Fruit fly (Drosophila melanogaster): ENCODE data around the gene sNPF.

Gene sNPF

dm6 chr2L:20084785-20085555 is 57.3 kb downstream of the sNPF start, which contains the start of gene fok (continued):
- peak; percentile 98 for TF ChIP-seq sug (tag; optimal IDR thresholded peaks at IDR 0.05)
- TF ChIP-seq lola (GFP tag; optimal IDR thresholded peaks at IDR 0.05): peak in 1 of 3 experiments; percentile 95
- peak; percentile 96 for TF ChIP-seq ci (GFP tag; IDR thresholded peaks at IDR 0.05)
- TF ChIP-seq mld (GFP tag; IDR thresholded peaks at IDR 0.05; ENCODE audit: partially characterized antibody): no peak
- peak; percentile 94 for TF ChIP-seq chn (GFP tag; optimal IDR thresholded peaks at IDR 0.05)
- TF ChIP-seq CG32772 (GFP tag; IDR thresholded peaks at IDR 0.05): peak; percentile 91
- peak; percentile 96 for TF ChIP-seq nom (GFP tag; optimal IDR thresholded peaks at IDR 0.05)
- TF ChIP-seq slp2 (GFP tag; optimal IDR thresholded peaks at IDR 0.05): peak; percentile 86
- TF ChIP-seq CG13287 (GFP tag; IDR thresholded peaks at IDR 0.05; ENCODE audit: partially characterized antibody): peak; percentile 26; the same call in 1 of the 2 replicates
- TF ChIP-seq stwl (tag; optimal IDR thresholded peaks at IDR 0.05): peak; percentile 24
- peak; percentile 79 for TF ChIP-seq CG4617 (GFP tag; optimal IDR thresholded peaks at IDR 0.05; ENCODE audit: borderline replicate concordance)
- peak; percentile 96 for TF ChIP-seq Oli (tag; optimal IDR thresholded peaks at IDR 0.05)
- peak; percentile 96 for TF ChIP-seq CG17361 (GFP tag; IDR thresholded peaks at IDR 0.05)
- peak; percentile 96 for TF ChIP-seq CG7786 (GFP tag; optimal IDR thresholded peaks at IDR 0.05)
- no peak for TF ChIP-seq pan (optimal IDR thresholded peaks at IDR 0.05)
- TF ChIP-seq pan (GFP tag; optimal IDR thresholded peaks at IDR 0.05 in 1 of 2, IDR thresholded peaks at IDR 0.05 in 1 of 2): peak in 1 of 2 experiments; percentile 94
- TF ChIP-seq mam (GFP tag; optimal IDR thresholded peaks at IDR 0.05): peak; percentile 95
- peak; percentile 93 for TF ChIP-seq pum (GFP tag; optimal IDR thresholded peaks at IDR 0.05)
- TF ChIP-seq Neu2 (GFP tag; optimal IDR thresholded peaks at IDR 0.05; ENCODE audit: borderline replicate concordance): peak; percentile 82
- TF ChIP-seq Mad (GFP tag; optimal IDR thresholded peaks at IDR 0.05): peak; percentile 92
- peak; percentile 90 for TF ChIP-seq wdn (GFP tag; IDR thresholded peaks at IDR 0.05)
- peak; percentile 89 for TF ChIP-seq CG8944 (GFP tag; optimal IDR thresholded peaks at IDR 0.05)
- TF ChIP-seq Dad (GFP tag; optimal IDR thresholded peaks at IDR 0.05): peak; percentile 93
- TF ChIP-seq NC2β (GFP tag; optimal IDR thresholded peaks at IDR 0.05): peak; percentile 95
- peak; percentile 87 for TF ChIP-seq repo (GFP tag; optimal IDR thresholded peaks at IDR 0.05)
- peak; percentile 96 for TF ChIP-seq gro (GFP tag; optimal IDR thresholded peaks at IDR 0.05)
- peak; percentile 96 for TF ChIP-seq odd (GFP tag; optimal IDR thresholded peaks at IDR 0.05)
- peak; percentile 96 for TF ChIP-seq CG1529 (GFP tag; optimal IDR thresholded peaks at IDR 0.05)
- TF ChIP-seq CG2678 (tag; optimal IDR thresholded peaks at IDR 0.05): peak; percentile 99
- TF ChIP-seq Sox100B (GFP tag; optimal IDR thresholded peaks at IDR 0.05): peak; percentile 98
- peak; percentile 83 for TF ChIP-seq da (GFP tag; optimal IDR thresholded peaks at IDR 0.05)
- TF ChIP-seq z (GFP tag; IDR thresholded peaks at IDR 0.05): no peak; the same call in 2 of the 3 replicates
- TF ChIP-seq CG42726 (GFP tag; IDR thresholded peaks at IDR 0.05; ENCODE audit: partially characterized antibody): peak; percentile 43; the same call in 1 of the 2 replicates
- TF ChIP-seq B-H1 (GFP tag; IDR thresholded peaks at IDR 0.05): peak; percentile 92
- TF ChIP-seq CHES-1-like (GFP tag; optimal IDR thresholded peaks at IDR 0.05): peak; percentile 96
- TF ChIP-seq sens-2 (GFP tag; IDR thresholded peaks at IDR 0.05): peak; percentile 77
- TF ChIP-seq CG6683 (GFP tag; optimal IDR thresholded peaks at IDR 0.05): peak; percentile 96
- TF ChIP-seq Side (GFP tag; optimal IDR thresholded peaks at IDR 0.05): peak; percentile 95
- peak; percentile 98 for TF ChIP-seq dmrt99B (tag; optimal IDR thresholded peaks at IDR 0.05)
- no peak for TF ChIP-seq ato (GFP tag; IDR thresholded peaks at IDR 0.05; ENCODE audit: partially characterized antibody)
- peak; percentile 88 for TF ChIP-seq peb (GFP tag; IDR thresholded peaks at IDR 0.05)
- peak; percentile 83 for TF ChIP-seq CG6654 (GFP tag; optimal IDR thresholded peaks at IDR 0.05)
- TF ChIP-seq Meics (GFP tag; optimal IDR thresholded peaks at IDR 0.05): peak; percentile 95
- peak; percentile 95 for TF ChIP-seq Blimp-1 (GFP tag; optimal IDR thresholded peaks at IDR 0.05)
- TF ChIP-seq NK7.1 (GFP tag; optimal IDR thresholded peaks at IDR 0.05): peak; percentile 94
- peak; percentile 68 for TF ChIP-seq dan (GFP tag; IDR thresholded peaks at IDR 0.05)
- TF ChIP-seq CG12299 (tag; optimal IDR thresholded peaks at IDR 0.05): peak; percentile 96
- TF ChIP-seq dimm (GFP tag; IDR thresholded peaks at IDR 0.05): peak; percentile 85
- TF ChIP-seq CG10462 (GFP tag; optimal IDR thresholded peaks at IDR 0.05): peak; percentile 81

Data from whole organism, embryonic.